Worm (Caenorhabditis elegans) whole organism, young adult: ENCODE measurements around the gene R05F9.9.

Experiments
- B0261.1 ChIP-seq: sonication (generic microtip); optimal IDR thresholded peaks from 2 replicates; lab custom pipeline; 2016; ENCODE audit warnings: mild to moderate bottlenecking, missing genetic modification characterization, moderate library complexity, missing compliant biosample characterization
- C06A6.2 ChIP-seq: fragments of 200-800 bp; sonication (Bioruptor generic); conservative IDR thresholded peaks from 2 replicates; pipeline ENCODE4 v1.3.6; 2022; ENCODE audit warnings: missing genetic modification characterization, missing compliant biosample characterization
- C17E4.6 ChIP-seq: fragments of 200-800 bp; sonication (Bioruptor generic); IDR thresholded peaks from 2 replicates; pipeline ENCODE4 v1.3.6; 2022; ENCODE audit warnings: missing genetic modification reagents, missing genetic modification characterization, missing compliant biosample characterization
- F23B12.7 ChIP-seq: sonication (generic microtip); optimal IDR thresholded peaks from 2 replicates; lab custom pipeline; 2017; ENCODE audit warnings: missing genetic modification characterization, mild to moderate bottlenecking, missing compliant biosample characterization, antibody characterized with exemption, moderate library complexity; ENCODE audit not compliant: insufficient read depth
- F57C9.4 ChIP-seq: sonication (generic microtip); optimal IDR thresholded peaks from 2 replicates; lab custom pipeline; 2017; ENCODE audit warnings: mild to moderate bottlenecking, missing genetic modification characterization, missing compliant biosample characterization
- aptf-2 ChIP-seq: fragments of 200-800 bp; sonication (Bioruptor generic); conservative IDR thresholded peaks from 2 replicates; pipeline ENCODE4 v1.3.6; 2022; ENCODE audit warnings: missing genetic modification reagents, missing genetic modification characterization, missing compliant biosample characterization
- attf-3 ChIP-seq: fragments of 200-800 bp; sonication (Bioruptor generic); conservative IDR thresholded peaks from 2 replicates; pipeline ENCODE4 v1.3.6; 2022; ENCODE audit warnings: missing genetic modification reagents, missing genetic modification characterization, missing compliant biosample characterization
- bed-1 ChIP-seq: fragments of 200-800 bp; sonication (Bioruptor generic); IDR thresholded peaks from 2 replicates; pipeline ENCODE4 v1.3.6; 2022; ENCODE audit warnings: missing genetic modification reagents, missing genetic modification characterization, missing compliant biosample characterization
- ceh-27 ChIP-seq: fragments of 200-800 bp; sonication (Bioruptor generic); optimal IDR thresholded peaks from 2 replicates; lab custom pipeline; 2018; ENCODE audit warnings: mild to moderate bottlenecking, missing genetic modification characterization, moderate library complexity, missing compliant biosample characterization
- ceh-58 ChIP-seq: fragments of 200-800 bp; sonication (Bioruptor generic); IDR thresholded peaks from 2 replicates; pipeline ENCODE4 v1.3.6; 2022; ENCODE audit warnings: missing genetic modification characterization, missing compliant biosample characterization
- chd-7 ChIP-seq: sonication (generic microtip); optimal IDR thresholded peaks from 2 replicates; lab custom pipeline; 2016; ENCODE audit warnings: mild to moderate bottlenecking, missing genetic modification characterization, moderate library complexity, missing compliant biosample characterization
- dox-1 ChIP-seq: fragments of 200-800 bp; sonication (Bioruptor generic); IDR thresholded peaks from 2 replicates; pipeline ENCODE4 v1.3.6; 2022; ENCODE audit warnings: missing genetic modification reagents, missing genetic modification characterization, missing compliant biosample characterization
- egl-44 ChIP-seq: fragments of 200-800 bp; sonication (Bioruptor generic); IDR thresholded peaks from 2 replicates; pipeline ENCODE4 v1.3.6; 2022; ENCODE audit warnings: missing genetic modification reagents, missing genetic modification characterization, missing compliant biosample characterization
- egrh-3 ChIP-seq: fragments of 200-800 bp; sonication (Bioruptor generic); IDR thresholded peaks from 2 replicates; pipeline ENCODE4 v1.3.6; 2022; ENCODE audit warnings: missing genetic modification reagents, missing genetic modification characterization, missing compliant biosample characterization
- fkh-3 ChIP-seq: sonication (generic microtip); optimal IDR thresholded peaks from 2 replicates; lab custom pipeline; 2016; ENCODE audit warnings: mild to moderate bottlenecking, missing genetic modification characterization, missing compliant biosample characterization
- him-1 ChIP-seq: sonication (generic microtip); optimal IDR thresholded peaks from 2 replicates; lab custom pipeline; 2016; ENCODE audit warnings: missing genotype, missing genetic modification reagents, missing genetic modification characterization, missing compliant biosample characterization
- hlh-26 ChIP-seq: fragments of 200-800 bp; sonication (Bioruptor generic); conservative IDR thresholded peaks from 2 replicates; pipeline ENCODE4 v1.3.6; 2022; ENCODE audit warnings: missing genetic modification reagents, missing genetic modification characterization, missing compliant biosample characterization
- hrde-1 ChIP-seq: sonication (generic microtip); optimal IDR thresholded peaks from 2 replicates; lab custom pipeline; 2016; ENCODE audit warnings: missing genetic modification characterization, mild to moderate bottlenecking, missing compliant biosample characterization, moderate library complexity, missing genotype, missing genetic modification reagents, borderline replicate concordance
- hsf-1 ChIP-seq: fragments of 200-800 bp; sonication (Bioruptor generic); IDR thresholded peaks from 2 replicates; pipeline ENCODE4 v1.3.6; 2022; ENCODE audit warnings: missing genetic modification reagents, missing genetic modification characterization, missing compliant biosample characterization
- lag-1 ChIP-seq: fragments of 200-800 bp; sonication (Bioruptor generic); IDR thresholded peaks from 2 replicates; pipeline ENCODE4 v1.3.6; 2022; ENCODE audit warnings: missing genetic modification reagents, missing genetic modification characterization, missing compliant biosample characterization
- madf-3 ChIP-seq: fragments of 200-800 bp; sonication (Bioruptor generic); IDR thresholded peaks from 2 replicates; pipeline ENCODE4 v1.3.6; 2022; ENCODE audit warnings: missing genetic modification reagents, missing genetic modification characterization, missing compliant biosample characterization
- nfya-1 ChIP-seq: sonication (generic microtip); optimal IDR thresholded peaks from 2 replicates; lab custom pipeline; 2017; ENCODE audit warnings: antibody characterized with exemption, missing compliant biosample characterization, missing genetic modification characterization, borderline replicate concordance; ENCODE audit not compliant: insufficient read depth
- nhr-90 ChIP-seq: sonication (generic microtip); optimal IDR thresholded peaks from 2 replicates; lab custom pipeline; 2016; ENCODE audit warnings: missing genotype, mild to moderate bottlenecking, missing genetic modification characterization, missing compliant biosample characterization
- rec-8 ChIP-seq, 2 experiments: sonication (generic microtip); optimal IDR thresholded peaks; 2 replicates each; lab custom pipeline; 2016; ENCODE audit warnings: mild to moderate bottlenecking in 2 of 2, missing genetic modification characterization in 2 of 2, missing genetic modification reagents in 2 of 2, missing genotype in 2 of 2, missing biosample characterization in 1 of 2, missing compliant biosample characterization in 1 of 2, moderate library complexity in 1 of 2
- repo-1 ChIP-seq: sonication (generic microtip); optimal IDR thresholded peaks from 2 replicates; lab custom pipeline; 2017; ENCODE audit warnings: mild to moderate bottlenecking, missing genetic modification characterization, missing compliant biosample characterization
- sea-2 ChIP-seq: fragments of 200-800 bp; sonication (Bioruptor generic); IDR thresholded peaks from 2 replicates; pipeline ENCODE4 v1.3.6; 2022; ENCODE audit warnings: missing genetic modification characterization, missing compliant biosample characterization
- snpc-1.1 ChIP-seq: sonication (generic microtip); optimal IDR thresholded peaks from 2 replicates; lab custom pipeline; 2017; ENCODE audit warnings: missing genetic modification characterization, mild to moderate bottlenecking, missing compliant biosample characterization, antibody characterized with exemption, moderate library complexity, missing genotype, missing genetic modification reagents; ENCODE audit not compliant: insufficient read depth
- snpc-1.3 ChIP-seq: sonication (generic microtip); optimal IDR thresholded peaks from 2 replicates; lab custom pipeline; 2017; ENCODE audit warnings: missing genetic modification characterization, mild to moderate bottlenecking, missing compliant biosample characterization, antibody characterized with exemption, moderate library complexity, missing genotype, missing genetic modification reagents; ENCODE audit not compliant: insufficient read depth
- snpc-4 ChIP-seq, 5 experiments: fragments of 150-350 bp in 1 of 5; sonication (generic microtip) in 4 of 5; optimal IDR thresholded peaks; 2 replicates each; lab custom pipeline; 2014 to 2018; ENCODE audit warnings: missing genetic modification characterization in 5 of 5, missing biosample characterization in 3 of 5, antibody characterized with exemption in 2 of 5, mild to moderate bottlenecking in 2 of 5, missing compliant biosample characterization in 2 of 5, missing genotype in 2 of 5, moderate library complexity in 2 of 5, missing genetic modification reagents in 1 of 5
- zfh-2 ChIP-seq: fragments of 200-800 bp; sonication (Bioruptor generic); conservative IDR thresholded peaks from 2 replicates; pipeline ENCODE4 v1.3.6; 2022; ENCODE audit warnings: missing genetic modification reagents, missing genetic modification characterization, missing compliant biosample characterization
- zim-3 ChIP-seq: sonication (generic microtip); optimal IDR thresholded peaks from 2 replicates; lab custom pipeline; 2017; ENCODE audit warnings: mild to moderate bottlenecking, missing genetic modification characterization, moderate library complexity, missing compliant biosample characterization
- ztf-28 ChIP-seq: fragments of 200-800 bp; sonication (Bioruptor generic); IDR thresholded peaks from 2 replicates; pipeline ENCODE4 v1.3.6; 2022; ENCODE audit warnings: missing genetic modification reagents, missing genetic modification characterization, missing compliant biosample characterization
- ztf-3 ChIP-seq: fragments of 200-800 bp; sonication (Bioruptor generic); optimal IDR thresholded peaks from 2 replicates; lab custom pipeline; 2018; ENCODE audit warnings: mild to moderate bottlenecking, missing genetic modification characterization, missing compliant biosample characterization

R05F9.9 gene

ce11 chrII:4867476-4867875, 34.4 kb downstream of the R05F9.9 start, which contains the start of gene col-17:
Gene col-17, minus strand, starts transcription at chrII:4867576.
- no peak for TF ChIP-seq him-1 (tag; lab: Kevin White, UChicago)
- TF ChIP-seq madf-3 (GFP tag; lab: Robert Waterston, UW) = no peak
- no peak for TF ChIP-seq zim-3
- no peak for TF ChIP-seq F23B12.7
- TF ChIP-seq hsf-1 (GFP tag; lab: Robert Waterston, UW) = no peak
- TF ChIP-seq B0261.1 (tag; lab: Kevin White, UChicago) = no peak
- TF ChIP-seq nfya-1 (tag; lab: Kevin White, UChicago) = no peak
- TF ChIP-seq hlh-26 (GFP tag; lab: Robert Waterston, UW) = no peak
- no peak for TF ChIP-seq snpc-1.3 (tag; lab: Kevin White, UChicago)
- no peak for TF ChIP-seq rec-8 (tag; optimal IDR thresholded peaks at IDR 0.05; lab: Kevin White, UChicago)
- TF ChIP-seq aptf-2 (GFP tag; lab: Robert Waterston, UW) = no peak

- TF ChIP-seq egrh-3 (GFP tag; lab: Robert Waterston, UW) = peak; percentile 91
- peak; percentile 77 for TF ChIP-seq zfh-2 (GFP tag; lab: Robert Waterston, UW)
- 0 out of 2 replicates have a peak, but pooled peaks have one; percentile 11 for TF ChIP-seq ceh-58 (GFP tag; lab: Robert Waterston, UW)
- 0 out of 2 replicates have a peak, but pooled peaks have one; percentile 33 for TF ChIP-seq dox-1 (GFP tag; lab: Robert Waterston, UW)
- 0 out of 2 replicates have a peak, but pooled peaks have one; percentile 7 for TF ChIP-seq egl-44 (GFP tag; lab: Robert Waterston, UW)
- TF ChIP-seq, all 124 proteins: peak for 5; not testable (repeated sequence) for 119
Measured at ce11 chrII:4866819-4867218, 35.1 kb downstream of the R05F9.9 start.

ce11 chrII:4866045-4866444, 35.9 kb downstream of the R05F9.9 start:
- TF ChIP-seq C06A6.2 (GFP tag; lab: Robert Waterston, UW) (no peak), nhr-90 (tag; lab: Kevin White, UChicago) (no peak), chd-7 (no peak), lag-1 (GFP tag; lab: Robert Waterston, UW) (no peak), bed-1 (no peak), hrde-1 (tag; lab: Kevin White, UChicago) (no peak), C17E4.6 (no peak), F57C9.4 (tag; lab: Kevin White, UChicago) (no peak)
- TF ChIP-seq, all 124 proteins: peak for 0

- no peak for TF ChIP-seq fkh-3
- TF ChIP-seq snpc-4 (GFP tag; optimal IDR thresholded peaks at IDR 0.05; lab: Kevin White, UChicago) = no peak
- no peak for TF ChIP-seq snpc-4 (tag; optimal IDR thresholded peaks at IDR 0.05; lab: Kevin White, UChicago)
- TF ChIP-seq ceh-27 (GFP tag; lab: Kevin White, UChicago) = no peak
- TF ChIP-seq sea-2 = no peak
- TF ChIP-seq repo-1 (tag; lab: Kevin White, UChicago) = no peak
- TF ChIP-seq ztf-3 (GFP tag; lab: Kevin White, UChicago) = no peak
- no peak for TF ChIP-seq snpc-1.1 (tag; lab: Kevin White, UChicago)
- no peak for TF ChIP-seq ztf-28 (GFP tag; lab: Robert Waterston, UW)
- no peak for TF ChIP-seq attf-3 (GFP tag; lab: Robert Waterston, UW)
Measured at ce11 chrII:4863357-4863756, 38.5 kb downstream of the R05F9.9 start, which contains the start of the genes mpst-4 and F11G11.14. Gene mpst-4, minus strand, starts transcription at chrII:4863457. Gene F11G11.14, plus strand, starts transcription at chrII:4863681.
